Fruit fly (Drosophila melanogaster): ENCODE results near the gene CG6287.

Gene CG6287

DNA sequence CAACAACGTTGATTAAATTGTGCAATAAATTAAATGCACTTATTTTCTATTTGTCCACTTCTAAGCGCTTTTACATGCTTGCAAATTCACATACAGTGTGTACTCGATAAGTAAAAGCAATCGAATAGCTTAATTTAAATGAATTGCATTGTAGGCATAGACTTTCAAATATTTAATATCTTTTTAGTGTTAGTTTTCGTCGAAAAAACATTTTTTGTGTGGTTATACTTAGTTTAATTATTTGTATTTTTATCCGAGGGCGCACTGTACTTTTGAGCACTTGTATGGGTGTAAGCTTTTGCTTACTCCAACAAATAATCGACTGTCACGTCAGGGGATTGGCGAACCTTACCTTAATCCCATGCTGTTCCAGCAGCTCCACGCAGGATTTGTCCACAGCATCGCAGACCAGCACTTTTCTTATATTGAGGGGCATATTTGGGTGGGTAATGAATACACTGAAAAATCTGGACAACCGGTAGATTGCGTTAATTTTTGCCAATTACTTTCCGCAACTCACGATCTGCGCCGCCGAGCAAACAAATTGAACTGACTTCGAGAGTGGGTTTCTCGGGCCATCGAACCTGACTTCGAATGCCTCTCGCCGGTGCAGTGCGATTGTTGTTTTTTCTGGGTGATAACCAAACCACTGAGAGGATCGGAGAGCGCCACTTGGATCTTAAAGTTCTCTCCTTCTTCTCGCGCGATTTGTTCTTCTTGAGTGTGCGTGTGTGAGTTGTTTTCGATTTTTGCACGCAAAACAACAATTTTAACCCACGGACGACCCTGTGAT is at the start of gene CG6287:
TSS of gene CG6287 (minus strand) at position 556 of the 793 bp plus-strand sequence.
- TF ChIP-seq CG13204 (GFP tag; optimal IDR thresholded peaks at IDR 0.05), result no peak
- peak; percentile 87 for TF ChIP-seq CG10348 (GFP tag; IDR thresholded peaks at IDR 0.05)
- peak; percentile 92 for TF ChIP-seq CG8159 (tag; optimal IDR thresholded peaks at IDR 0.05)
- peak; percentile 85 for TF ChIP-seq CG34367 (tag; optimal IDR thresholded peaks at IDR 0.05)
- peak; percentile 97 for TF ChIP-seq Ets98B (GFP tag; IDR thresholded peaks at IDR 0.05)
- peak; percentile 98 for TF ChIP-seq CG4496 (GFP tag; IDR thresholded peaks at IDR 0.05)
- TF ChIP-seq EcR (GFP tag; optimal IDR thresholded peaks at IDR 0.05), result peak; percentile 99
- peak; percentile 86 for TF ChIP-seq Pif1B (GFP tag; optimal IDR thresholded peaks at IDR 0.05)
- peak; percentile 94 for TF ChIP-seq rn (GFP tag; IDR thresholded peaks at IDR 0.05)
- TF ChIP-seq gl (tag; optimal IDR thresholded peaks at IDR 0.05), result peak; percentile 71
- TF ChIP-seq fd96Ca (GFP tag; IDR thresholded peaks at IDR 0.05), result peak; percentile 81
- TF ChIP-seq CG17806 (tag; optimal IDR thresholded peaks at IDR 0.05), result peak; percentile 93
- peak; percentile 97 for TF ChIP-seq CG32121 (GFP tag; IDR thresholded peaks at IDR 0.05)
- peak; percentile 95 for TF ChIP-seq CG8301 (tag; optimal IDR thresholded peaks at IDR 0.05)
- peak; percentile 57 for TF ChIP-seq D1 (tag; optimal IDR thresholded peaks at IDR 0.05)
- peak; percentile 94 for TF ChIP-seq CG14655 (GFP tag; optimal IDR thresholded peaks at IDR 0.05)
- TF ChIP-seq CG9948 (tag; optimal IDR thresholded peaks at IDR 0.05), result peak; percentile 92
- peak; percentile 93 for TF ChIP-seq Snoo (tag; optimal IDR thresholded peaks at IDR 0.05)
- peak; percentile 90 for TF ChIP-seq CG15710 (tag; optimal IDR thresholded peaks at IDR 0.05)
- peak; percentile 87 for TF ChIP-seq CG12605 (GFP tag; IDR thresholded peaks at IDR 0.05)
- peak; percentile 94 for TF ChIP-seq Pif1A (GFP tag; optimal IDR thresholded peaks at IDR 0.05)

DNA sequence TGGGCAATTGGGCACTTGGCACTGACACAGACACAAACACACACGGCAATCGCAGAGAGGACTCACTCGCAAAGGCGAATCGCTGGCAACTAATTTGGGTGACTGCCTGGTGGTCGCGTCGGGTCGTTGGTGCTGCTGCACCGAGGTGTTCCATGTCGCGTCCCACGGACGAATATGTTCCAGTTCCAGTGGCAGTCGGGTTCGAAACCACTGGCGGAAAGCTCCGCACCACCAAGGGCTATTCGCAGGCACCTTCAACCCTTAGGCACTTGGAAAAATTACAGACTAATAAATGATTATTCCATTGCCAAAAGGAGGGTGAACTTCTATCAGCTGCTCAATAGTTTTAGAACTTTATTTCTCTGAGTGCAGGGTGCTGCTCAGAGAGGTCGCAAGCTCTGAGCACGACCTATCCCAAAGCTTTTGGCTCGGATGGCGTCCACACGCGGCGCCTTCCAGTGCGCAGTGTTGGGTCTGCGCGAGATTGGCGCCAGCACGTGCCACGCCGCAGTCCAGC is 48.0 kb upstream of the CG6287 start, which contains the start of gene Ca-beta:
TSS of gene Ca-beta (minus strand) at position 51 of the 517 bp plus-strand sequence.
- TF ChIP-seq CG32121 (GFP tag; IDR thresholded peaks at IDR 0.05) (0 out of 2 replicates have a peak, but pooled peaks have one; percentile 27), CG13204 (GFP tag; optimal IDR thresholded peaks at IDR 0.05) (no peak), CG12605 (GFP tag; IDR thresholded peaks at IDR 0.05) (0 out of 2 replicates have a peak, but pooled peaks have one; percentile 15), CG9948 (tag; optimal IDR thresholded peaks at IDR 0.05) (no peak), CG10348 (GFP tag; IDR thresholded peaks at IDR 0.05) (no peak), fd96Ca (GFP tag; IDR thresholded peaks at IDR 0.05) (peak; percentile 48; the same call in 1 of the 3 replicates), EcR (GFP tag; optimal IDR thresholded peaks at IDR 0.05) (no peak), Snoo (tag; optimal IDR thresholded peaks at IDR 0.05) (no peak), Ets98B (GFP tag; IDR thresholded peaks at IDR 0.05) (peak; percentile 18; the same call in 1 of the 2 replicates), Pif1A (GFP tag; optimal IDR thresholded peaks at IDR 0.05) (peak; percentile 32), gl (tag; optimal IDR thresholded peaks at IDR 0.05) (no peak), CG14655 (GFP tag; optimal IDR thresholded peaks at IDR 0.05) (peak; percentile 21), CG15710 (tag; optimal IDR thresholded peaks at IDR 0.05) (no peak), CG4496 (GFP tag; IDR thresholded peaks at IDR 0.05) (no peak)

DNA sequence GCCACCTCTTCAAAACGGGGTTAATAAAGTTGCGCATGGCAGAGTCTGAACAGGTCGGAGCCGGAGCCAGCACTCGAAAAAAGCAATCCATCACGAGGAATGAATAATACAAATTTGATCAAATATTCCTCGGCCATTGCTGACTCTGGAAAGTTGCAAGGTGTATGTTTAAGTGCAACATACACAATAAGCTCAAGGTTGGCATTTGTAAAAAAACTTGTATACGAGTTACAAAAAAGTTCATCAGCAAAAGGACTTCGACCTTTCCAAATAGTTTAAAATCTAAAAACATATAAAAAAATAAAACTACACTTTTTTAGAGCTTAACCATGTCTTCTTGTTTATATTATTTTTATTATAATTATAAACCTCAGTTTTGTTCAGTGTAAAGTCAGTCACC is 45.2 kb upstream of the CG6287 start:
- TF ChIP-seq gl (tag; optimal IDR thresholded peaks at IDR 0.05) (no peak), Ets98B (GFP tag; IDR thresholded peaks at IDR 0.05) (no peak), EcR (GFP tag; optimal IDR thresholded peaks at IDR 0.05) (no peak), CG17806 (tag; optimal IDR thresholded peaks at IDR 0.05) (peak; percentile 32), CG12605 (GFP tag; IDR thresholded peaks at IDR 0.05) (no peak), CG10348 (GFP tag; IDR thresholded peaks at IDR 0.05) (no peak), CG34367 (tag; optimal IDR thresholded peaks at IDR 0.05) (no peak), CG8301 (tag; optimal IDR thresholded peaks at IDR 0.05) (peak; percentile 15), CG9948 (tag; optimal IDR thresholded peaks at IDR 0.05) (peak; percentile 24), Snoo (tag; optimal IDR thresholded peaks at IDR 0.05) (no peak), fd96Ca (GFP tag; IDR thresholded peaks at IDR 0.05) (no peak), CG14655 (GFP tag; optimal IDR thresholded peaks at IDR 0.05) (peak; percentile 50), D1 (tag; optimal IDR thresholded peaks at IDR 0.05) (no peak), CG8159 (tag; optimal IDR thresholded peaks at IDR 0.05) (peak; percentile 42), CG13204 (GFP tag; optimal IDR thresholded peaks at IDR 0.05) (no peak), Pif1A (GFP tag; optimal IDR thresholded peaks at IDR 0.05) (no peak), CG32121 (GFP tag; IDR thresholded peaks at IDR 0.05) (no peak), rn (GFP tag; IDR thresholded peaks at IDR 0.05) (no peak), CG15710 (tag; optimal IDR thresholded peaks at IDR 0.05) (peak; percentile 13), Pif1B (GFP tag; optimal IDR thresholded peaks at IDR 0.05) (no peak), CG4496 (GFP tag; IDR thresholded peaks at IDR 0.05) (no peak)

DNA sequence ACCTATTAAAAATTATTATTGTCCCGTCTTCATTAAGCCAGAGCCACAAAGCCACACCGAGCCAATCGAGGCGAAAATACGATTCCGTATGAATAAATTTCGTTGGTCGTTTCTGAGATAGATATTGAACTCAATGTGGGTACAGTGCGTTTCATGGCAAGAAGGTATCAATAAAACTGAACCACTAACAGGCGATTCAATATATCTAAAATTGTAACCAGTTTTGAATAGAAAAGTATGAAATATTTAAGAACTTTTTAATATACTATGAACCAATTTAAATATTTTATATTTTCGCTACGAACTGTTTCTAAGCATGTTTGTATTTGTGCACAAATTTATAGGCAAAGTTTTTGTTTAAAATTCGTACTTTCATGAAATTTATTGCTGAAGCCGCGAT is 43.5 kb upstream of the CG6287 start:
- no peak for TF ChIP-seq Ets98B (GFP tag; IDR thresholded peaks at IDR 0.05)
- TF ChIP-seq Pif1B (GFP tag; optimal IDR thresholded peaks at IDR 0.05), result no peak
- TF ChIP-seq Pif1A (GFP tag; optimal IDR thresholded peaks at IDR 0.05), result no peak
- no peak for TF ChIP-seq EcR (GFP tag; optimal IDR thresholded peaks at IDR 0.05)
- no peak for TF ChIP-seq CG34367 (tag; optimal IDR thresholded peaks at IDR 0.05)
- TF ChIP-seq Snoo (tag; optimal IDR thresholded peaks at IDR 0.05), result no peak
- no peak for TF ChIP-seq CG14655 (GFP tag; optimal IDR thresholded peaks at IDR 0.05)
- no peak for TF ChIP-seq CG12605 (GFP tag; IDR thresholded peaks at IDR 0.05)
- no peak for TF ChIP-seq CG10348 (GFP tag; IDR thresholded peaks at IDR 0.05)

DNA sequence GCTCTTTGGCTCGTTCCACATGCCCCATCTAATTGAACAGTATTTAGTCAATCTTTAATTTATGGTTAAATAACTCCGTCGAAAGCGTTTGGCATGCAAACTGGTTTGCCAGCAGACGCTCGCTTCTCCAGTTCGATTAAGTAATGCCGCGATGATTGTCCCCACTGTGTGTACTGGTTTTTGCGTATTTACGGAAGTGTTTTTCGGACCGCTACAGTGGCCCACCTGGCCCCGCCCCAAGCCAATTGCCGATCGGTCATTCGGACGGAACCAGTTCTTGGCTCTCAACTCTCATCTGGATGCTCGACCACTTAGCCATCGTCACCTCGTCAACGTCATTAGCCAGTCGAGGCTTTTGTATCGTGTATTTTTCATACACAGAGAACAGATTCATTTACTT is 41.3 kb upstream of the CG6287 start:
- TF ChIP-seq rn (GFP tag; IDR thresholded peaks at IDR 0.05) (no peak), EcR (GFP tag; optimal IDR thresholded peaks at IDR 0.05) (peak; percentile 55)
